Worm (Caenorhabditis elegans) whole organism, L2 larva: ENCODE results near the gene T05G5.4.

Experiments
- C34F6.9 ChIP-seq: fragments of 150-350 bp; optimal IDR thresholded peaks from 2 replicates; lab custom pipeline; 2014; ENCODE audit warnings: missing biosample characterization, missing genetic modification characterization
- Y55F3AM.14 ChIP-seq: fragments of 200-800 bp; sonication (Bioruptor generic); optimal IDR thresholded peaks from 2 replicates; lab custom pipeline; 2018; ENCODE audit warnings: mild to moderate bottlenecking, missing genetic modification characterization, missing compliant biosample characterization
- ZK546.5 ChIP-seq: sonication (generic microtip); optimal IDR thresholded peaks from 2 replicates; lab custom pipeline; 2017; ENCODE audit warnings: missing biosample characterization, missing genetic modification characterization
- alr-1 ChIP-seq: fragments of 150-350 bp; optimal IDR thresholded peaks from 2 replicates; lab custom pipeline; 2014; ENCODE audit warnings: missing biosample characterization, missing genetic modification characterization
- aly-2 ChIP-seq: fragments of 150-350 bp; optimal IDR thresholded peaks from 2 replicates; lab custom pipeline; 2014; ENCODE audit warnings: missing biosample characterization, missing genetic modification characterization
- blmp-1 ChIP-seq: sonication (generic microtip); optimal IDR thresholded peaks from 2 replicates; lab custom pipeline; 2017; ENCODE audit warnings: missing genetic modification characterization, mild to moderate bottlenecking, missing compliant biosample characterization, antibody characterized with exemption, moderate library complexity; ENCODE audit not compliant: insufficient read depth
- ceh-16 ChIP-seq: fragments of 150-350 bp; optimal IDR thresholded peaks from 2 replicates; lab custom pipeline; 2014; ENCODE audit warnings: missing biosample characterization, missing genetic modification characterization
- ceh-82 ChIP-seq: fragments of 150-350 bp; optimal IDR thresholded peaks from 2 replicates; lab custom pipeline; 2014; ENCODE audit warnings: missing biosample characterization, missing genetic modification characterization
- crh-2 ChIP-seq: sonication (generic microtip); optimal IDR thresholded peaks from 2 replicates; lab custom pipeline; 2017; ENCODE audit warnings: missing biosample characterization, missing genetic modification characterization
- dmd-4 ChIP-seq: sonication (generic microtip); optimal IDR thresholded peaks from 2 replicates; lab custom pipeline; 2017; ENCODE audit warnings: missing biosample characterization, missing genetic modification characterization
- egl-27 ChIP-seq: sonication (generic microtip); optimal IDR thresholded peaks from 3 replicates; lab custom pipeline; 2017; ENCODE audit warnings: missing biosample characterization, missing genetic modification reagents, missing genetic modification characterization
- elt-1 ChIP-seq: fragments of 150-350 bp; optimal IDR thresholded peaks from 2 replicates; lab custom pipeline; 2014; ENCODE audit warnings: missing biosample characterization, missing genetic modification characterization
- elt-3 ChIP-seq: sonication (generic microtip); optimal IDR thresholded peaks from 2 replicates; lab custom pipeline; 2017; ENCODE audit warnings: missing biosample characterization, missing genetic modification characterization
- fos-1 ChIP-seq: fragments of 150-350 bp; optimal IDR thresholded peaks from 2 replicates; lab custom pipeline; 2014; ENCODE audit warnings: missing biosample characterization, missing genetic modification characterization
- gmeb-1 ChIP-seq: fragments of 150-350 bp; optimal IDR thresholded peaks from 2 replicates; lab custom pipeline; 2014; ENCODE audit warnings: missing biosample characterization, missing genetic modification characterization
- lin-11 ChIP-seq: fragments of 150-350 bp; sonication (generic microtip); optimal IDR thresholded peaks from 2 replicates; lab custom pipeline; 2014; ENCODE audit warnings: missing biosample characterization, missing genetic modification characterization, inconsistent platforms, mixed read lengths
- lin-13 ChIP-seq: fragments of 150-350 bp; optimal IDR thresholded peaks from 2 replicates; lab custom pipeline; 2014; ENCODE audit warnings: missing biosample characterization, missing genetic modification reagents, missing genetic modification characterization
- lsy-2 ChIP-seq, 2 experiments: fragments of 150-350 bp in 1 of 2; sonication (generic microtip) in 1 of 2; optimal IDR thresholded peaks; 2 replicates each; lab custom pipeline; 2014 to 2017; ENCODE audit warnings: missing biosample characterization in 2 of 2, missing genetic modification characterization in 2 of 2
- mdl-1 ChIP-seq, 2 experiments: fragments of 150-350 bp in 1 of 2; sonication (generic microtip) in 1 of 2; optimal IDR thresholded peaks; 2 replicates each; lab custom pipeline; 2017; ENCODE audit warnings: missing biosample characterization in 2 of 2, missing genetic modification characterization in 2 of 2
- nhr-237 ChIP-seq: fragments of 150-350 bp; optimal IDR thresholded peaks from 2 replicates; lab custom pipeline; 2014; ENCODE audit warnings: missing biosample characterization, missing genetic modification characterization
- nhr-25 ChIP-seq: fragments of 150-350 bp; sonication (generic microtip); optimal IDR thresholded peaks from 3 replicates; lab custom pipeline; 2014; ENCODE audit warnings: missing biosample characterization, missing genetic modification characterization
- nhr-6 ChIP-seq: fragments of 150-350 bp; optimal IDR thresholded peaks from 2 replicates; lab custom pipeline; 2014; ENCODE audit warnings: missing biosample characterization, missing genetic modification characterization
- nhr-77 ChIP-seq: fragments of 150-350 bp; optimal IDR thresholded peaks from 2 replicates; lab custom pipeline; 2014; ENCODE audit warnings: missing biosample characterization, missing genetic modification characterization
- skn-1 ChIP-seq: sonication (generic microtip); optimal IDR thresholded peaks from 2 replicates; lab custom pipeline; 2017; ENCODE audit warnings: missing biosample characterization, missing genetic modification characterization
- sma-9 ChIP-seq, 2 experiments: fragments of 150-350 bp in 1 of 2; sonication (generic microtip) in 1 of 2; optimal IDR thresholded peaks; 2 replicates each; lab custom pipeline; 2014 to 2016; ENCODE audit warnings: missing genetic modification characterization in 2 of 2, mild to moderate bottlenecking in 1 of 2, missing biosample characterization in 1 of 2, missing compliant biosample characterization in 1 of 2, missing genetic modification reagents in 1 of 2, moderate library complexity in 1 of 2
- snpc-4 ChIP-seq: fragments of 150-350 bp; optimal IDR thresholded peaks from 2 replicates; lab custom pipeline; 2014; ENCODE audit warnings: missing biosample characterization, missing genetic modification characterization
- unc-55 ChIP-seq: fragments of 150-350 bp; sonication (generic microtip); optimal IDR thresholded peaks from 3 replicates; lab custom pipeline; 2014; ENCODE audit warnings: missing biosample characterization, missing genetic modification reagents, missing genetic modification characterization
- unc-62 ChIP-seq: fragments of 150-350 bp; optimal IDR thresholded peaks from 2 replicates; lab custom pipeline; 2014; ENCODE audit warnings: missing biosample characterization, missing genetic modification reagents, missing genetic modification characterization
- zag-1 ChIP-seq: fragments of 150-350 bp; optimal IDR thresholded peaks from 2 replicates; lab custom pipeline; 2014; ENCODE audit warnings: missing biosample characterization, missing genetic modification characterization
- ztf-1 ChIP-seq: fragments of 200-800 bp; sonication (Bioruptor generic); conservative IDR thresholded peaks from 2 replicates; pipeline ENCODE4 v1.3.6; 2022; ENCODE audit warnings: missing genetic modification characterization, missing compliant biosample characterization
- ztf-11 ChIP-seq: sonication (generic microtip); optimal IDR thresholded peaks from 2 replicates; lab custom pipeline; 2017; ENCODE audit warnings: missing biosample characterization, missing genetic modification characterization
- ztf-4 ChIP-seq: fragments of 150-350 bp; optimal IDR thresholded peaks from 2 replicates; lab custom pipeline; 2014; ENCODE audit warnings: missing biosample characterization, missing genetic modification characterization

The T05G5.4 gene

DNA sequence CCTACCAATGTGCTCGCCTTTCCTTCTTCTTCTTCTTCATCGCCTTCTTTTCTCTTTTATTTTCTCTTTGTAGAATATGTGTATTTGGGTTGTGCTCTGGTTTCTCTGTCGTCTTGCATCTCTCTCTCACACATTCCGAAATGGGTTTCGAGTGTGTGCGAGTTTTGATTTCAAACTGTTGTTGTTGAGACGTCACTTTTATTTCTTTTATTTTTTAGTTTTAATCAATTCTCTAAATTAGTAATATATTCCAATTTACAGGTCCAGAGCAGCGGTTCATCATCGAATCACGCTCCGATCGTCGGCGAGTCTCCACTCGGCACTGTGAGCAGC is 44.2 kb upstream of the T05G5.4 start:
- TF ChIP-seq crh-2 (tag; lab: Kevin White, UChicago) (no peak), sma-9 (GFP tag; optimal IDR thresholded peaks at IDR 0.05; lab: Kevin White, UChicago) (peak; percentile 9), sma-9 (tag; optimal IDR thresholded peaks at IDR 0.05; lab: Kevin White, UChicago) (no peak), egl-27 (tag; lab: Kevin White, UChicago) (no peak), lin-13 (GFP tag; lab: Kevin White, UChicago) (no peak), ZK546.5 (tag; lab: Kevin White, UChicago) (no peak), zag-1 (no peak), elt-1 (tag; lab: Kevin White, UChicago) (no peak), unc-55 (GFP tag; lab: Kevin White, UChicago) (peak; percentile 28)

- TF ChIP-seq alr-1 (no peak), nhr-237 (no peak), C34F6.9 (tag; lab: Kevin White, UChicago) (peak; percentile 4)
- TF ChIP-seq, all 48 proteins: peak for 1
These were observed 43.4 kb upstream of the T05G5.4 start for ce11 chrIII:9705157-9705905.

ce11 chrIII:9711163-9711562 is 37.6 kb upstream of the T05G5.4 start:
- TF ChIP-seq lin-13 (GFP tag; lab: Kevin White, UChicago) (no peak), ztf-11 (no peak), mdl-1 (tag; optimal IDR thresholded peaks at IDR 0.05; lab: Kevin White, UChicago) (no peak), blmp-1 (tag; lab: Kevin White, UChicago) (no peak), Y55F3AM.14 (GFP tag; lab: Kevin White, UChicago) (no peak), unc-62 (GFP tag; lab: Kevin White, UChicago) (no peak), dmd-4 (tag; lab: Kevin White, UChicago) (no peak), C34F6.9 (tag; lab: Kevin White, UChicago) (no peak), lin-11 (tag; lab: Kevin White, UChicago) (no peak), egl-27 (tag; lab: Kevin White, UChicago) (no peak), nhr-6 (tag; lab: Kevin White, UChicago) (no peak), ceh-82 (no peak)

DNA sequence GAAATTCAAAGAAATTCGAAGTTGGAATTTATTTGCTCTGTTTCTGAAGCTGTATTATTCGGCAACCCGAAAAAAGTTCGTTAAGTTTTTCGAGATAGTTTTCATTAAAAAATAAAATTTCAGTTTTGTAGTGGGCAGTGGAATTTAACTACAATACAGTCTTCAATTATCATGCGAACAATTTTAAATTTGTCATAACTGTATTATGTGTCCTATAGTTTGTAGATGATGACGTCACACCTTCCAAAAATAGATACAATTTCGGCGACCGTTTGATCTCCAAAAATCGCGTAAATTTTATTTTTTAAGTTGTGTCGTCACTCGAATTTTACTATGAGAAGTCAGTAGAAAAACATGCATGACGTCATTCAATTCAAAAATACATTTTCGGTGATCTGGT is 35.6 kb upstream of the T05G5.4 start:
- TF ChIP-seq mdl-1 (tag; optimal IDR thresholded peaks at IDR 0.05; lab: Kevin White, UChicago) (no peak), ZK546.5 (tag; lab: Kevin White, UChicago) (no peak), fos-1 (no peak), nhr-25 (tag; lab: Kevin White, UChicago) (no peak), ztf-1 (GFP tag; lab: Robert Waterston, UW) (no peak), aly-2 (tag; lab: Kevin White, UChicago) (no peak), lsy-2 (tag; optimal IDR thresholded peaks at IDR 0.05; lab: Kevin White, UChicago) (no peak), Y55F3AM.14 (GFP tag; lab: Kevin White, UChicago) (no peak), ceh-82 (no peak), lin-11 (tag; lab: Kevin White, UChicago) (no peak), snpc-4 (tag; lab: Kevin White, UChicago) (no peak), dmd-4 (tag; lab: Kevin White, UChicago) (no peak), nhr-6 (tag; lab: Kevin White, UChicago) (no peak)

DNA sequence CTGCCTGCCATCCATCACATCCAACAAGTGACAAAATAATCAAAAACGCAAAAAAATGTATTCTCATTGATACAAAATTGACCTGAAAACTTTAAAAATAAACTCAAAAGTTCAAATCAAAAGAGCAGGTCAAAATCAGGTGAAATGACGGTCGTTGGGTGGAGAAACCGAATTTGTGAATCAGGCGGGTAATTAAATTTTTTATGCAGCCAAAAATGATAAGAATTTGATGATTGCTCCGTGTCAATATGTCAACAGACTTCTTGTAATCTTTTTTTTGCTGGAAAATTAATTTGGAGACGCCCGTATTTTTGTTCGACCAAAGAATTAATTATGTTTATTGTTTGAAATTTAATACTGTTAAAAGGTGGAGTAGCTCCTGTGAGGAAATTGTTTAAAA is 34.9 kb upstream of the T05G5.4 start, which contains the start of gene ncx-6:
ncx-6 (minus strand) TSS at position 88 of the 400 bp plus-strand sequence.
- TF ChIP-seq elt-3 (no peak), nhr-77 (no peak), ztf-4 (tag; lab: Kevin White, UChicago) (no peak), skn-1 (no peak), lin-13 (GFP tag; lab: Kevin White, UChicago) (no peak), nhr-6 (tag; lab: Kevin White, UChicago) (no peak), gmeb-1 (no peak), fos-1 (peak; percentile 12)

ce11 chrIII:9714731-9715130 is 34.0 kb upstream of the T05G5.4 start:
- TF ChIP-seq ceh-16, result no peak
- TF ChIP-seq sma-9 (GFP tag; optimal IDR thresholded peaks at IDR 0.05; lab: Kevin White, UChicago), result peak; percentile 47
- TF ChIP-seq sma-9 (tag; optimal IDR thresholded peaks at IDR 0.05; lab: Kevin White, UChicago), result no peak
- peak; percentile 4 for TF ChIP-seq crh-2 (tag; lab: Kevin White, UChicago)
- peak; percentile 36 for TF ChIP-seq fos-1
